Fruit fly (Drosophila melanogaster): Measurements from ENCODE around the gene BoYb.

BoYb gene

dm6 chr3L:22886939-22887338 lies 14.8 kb upstream of the BoYb start:
- no peak for TF ChIP-seq salr (GFP tag; optimal IDR thresholded peaks at IDR 0.05)
- TF ChIP-seq topi (GFP tag; optimal IDR thresholded peaks at IDR 0.05): no peak
- TF ChIP-seq Smox (GFP tag; optimal IDR thresholded peaks at IDR 0.05): no peak
- no peak for TF ChIP-seq cyc (GFP tag; optimal IDR thresholded peaks at IDR 0.05)
- no peak for TF ChIP-seq Gug (GFP tag; IDR thresholded peaks at IDR 0.05)
- TF ChIP-seq ss (GFP tag; optimal IDR thresholded peaks at IDR 0.05): no peak
- no peak for TF ChIP-seq CG8119 (GFP tag; IDR thresholded peaks at IDR 0.05)
- no peak for TF ChIP-seq eg (GFP tag; IDR thresholded peaks at IDR 0.05)
- TF ChIP-seq Lpt (GFP tag; optimal IDR thresholded peaks at IDR 0.05): no peak
- TF ChIP-seq Sox14 (GFP tag; optimal IDR thresholded peaks at IDR 0.05): no peak
- TF ChIP-seq CG11294 (GFP tag; IDR thresholded peaks at IDR 0.05): no peak
- no peak for TF ChIP-seq CG8632 (GFP tag; optimal IDR thresholded peaks at IDR 0.05)
- TF ChIP-seq Sox15 (GFP tag; optimal IDR thresholded peaks at IDR 0.05): no peak
- TF ChIP-seq Met (GFP tag; optimal IDR thresholded peaks at IDR 0.05): no peak
- no peak for TF ChIP-seq Sox102F (GFP tag; optimal IDR thresholded peaks at IDR 0.05)
- no peak for TF ChIP-seq CG3032 (tag; optimal IDR thresholded peaks at IDR 0.05)
- peak; percentile 26 for TF ChIP-seq dsx (GFP tag; optimal IDR thresholded peaks at IDR 0.05; ENCODE audit: poor library complexity, severe bottlenecking)
- no peak for TF ChIP-seq CG10669 (GFP tag; optimal IDR thresholded peaks at IDR 0.05)
- TF ChIP-seq Eip93F (GFP tag; optimal IDR thresholded peaks at IDR 0.05): peak; percentile 53
- peak; percentile 70 for TF ChIP-seq svp (GFP tag)
- peak; percentile 73 for TF ChIP-seq vri (GFP tag; optimal IDR thresholded peaks at IDR 0.05)
- no peak for TF ChIP-seq net (GFP tag; optimal IDR thresholded peaks at IDR 0.05)
- TF ChIP-seq Eip78C (GFP tag): no peak
- no peak for TF ChIP-seq CG6792 (GFP tag; optimal IDR thresholded peaks at IDR 0.05)
- no peak for TF ChIP-seq achi (GFP tag; optimal IDR thresholded peaks at IDR 0.05)
- no peak for TF ChIP-seq Ets96B (tag; optimal IDR thresholded peaks at IDR 0.05)
- no peak for TF ChIP-seq CG10631 (GFP tag; optimal IDR thresholded peaks at IDR 0.05)
- no peak for TF ChIP-seq fkh (GFP tag; optimal IDR thresholded peaks at IDR 0.05)
- TF ChIP-seq CG7368 (GFP tag; optimal IDR thresholded peaks at IDR 0.05): no peak
- no peak for TF ChIP-seq acj6 (GFP tag; optimal IDR thresholded peaks at IDR 0.05)
- TF ChIP-seq CG16779 (tag; optimal IDR thresholded peaks at IDR 0.05): no peak

DNA sequence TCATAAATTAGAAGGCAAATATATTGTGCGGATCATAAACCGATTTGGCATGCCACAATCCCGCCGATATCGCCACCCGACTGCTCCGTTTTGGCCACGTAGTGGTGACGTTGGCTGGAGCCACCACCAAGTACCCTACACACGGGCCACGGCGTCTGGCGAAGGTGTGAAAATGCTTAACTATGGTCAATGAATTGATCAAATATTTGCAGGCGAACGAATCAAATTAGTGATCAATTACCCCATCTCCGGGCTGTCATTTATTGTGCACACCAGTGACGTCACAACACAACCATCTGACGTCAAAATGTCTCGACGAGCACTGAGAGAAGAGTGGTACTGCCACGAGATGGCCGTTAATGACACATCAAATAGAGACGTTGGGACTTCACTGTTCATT lies 14.0 kb upstream of the BoYb start:
- TF ChIP-seq fkh (GFP tag; optimal IDR thresholded peaks at IDR 0.05): peak; percentile 62
- TF ChIP-seq CG6854 (GFP tag; optimal IDR thresholded peaks at IDR 0.05): no peak
- peak; percentile 9 for TF ChIP-seq Eip78C (GFP tag)

dm6 chr3L:22888591-22889258 lies 13.0 kb upstream of the BoYb start:
- peak; percentile 47 for TF ChIP-seq Eip78C (GFP tag)
- TF ChIP-seq CG11762 (GFP tag; optimal IDR thresholded peaks at IDR 0.05; ENCODE audit: insufficient read depth): no peak
- peak; percentile 9 for TF ChIP-seq fkh (GFP tag; optimal IDR thresholded peaks at IDR 0.05)
- TF ChIP-seq svp (GFP tag): peak; percentile 61

- TF ChIP-seq CG8632 (GFP tag; optimal IDR thresholded peaks at IDR 0.05) (no peak), CG6792 (GFP tag; optimal IDR thresholded peaks at IDR 0.05) (no peak), CG6163 (GFP tag; IDR thresholded peaks at IDR 0.05) (no peak), CG8119 (GFP tag; IDR thresholded peaks at IDR 0.05) (no peak), Gug (GFP tag; IDR thresholded peaks at IDR 0.05) (no peak), Met (GFP tag; optimal IDR thresholded peaks at IDR 0.05) (no peak), Sox15 (GFP tag; optimal IDR thresholded peaks at IDR 0.05) (no peak), spab (GFP tag; optimal IDR thresholded peaks at IDR 0.05) (no peak), vri (GFP tag; optimal IDR thresholded peaks at IDR 0.05) (peak; percentile 42), topi (GFP tag; optimal IDR thresholded peaks at IDR 0.05) (no peak), svp (GFP tag) (peak; percentile 64), OdsH (GFP tag; optimal IDR thresholded peaks at IDR 0.05) (no peak)
Observed at dm6 chr3L:22890024-22890423, 11.7 kb upstream of the BoYb start.
